Worm (Caenorhabditis elegans) whole organism, mixed stage, embryonic: ENCODE results near the gene tag-131.

Source experiments
- elt-3 ChIP-seq: fragments of 150-350 bp; optimal IDR thresholded peaks from 2 replicates; lab custom pipeline; 2014; ENCODE audit warnings: missing biosample characterization, missing genetic modification characterization
- lin-13 ChIP-seq: fragments of 150-350 bp; optimal IDR thresholded peaks from 2 replicates; lab custom pipeline; 2014; ENCODE audit warnings: missing biosample characterization, missing genetic modification characterization
- mab-5 ChIP-seq: fragments of 150-350 bp; optimal IDR thresholded peaks from 2 replicates; lab custom pipeline; 2014; ENCODE audit warnings: missing biosample characterization, missing genetic modification characterization
- mep-1 ChIP-seq: fragments of 150-350 bp; optimal IDR thresholded peaks from 2 replicates; lab custom pipeline; 2017; ENCODE audit warnings: missing biosample characterization, missing genetic modification reagents, missing genetic modification characterization, inconsistent platforms
- nhr-12 ChIP-seq: fragments of 150-350 bp; optimal IDR thresholded peaks from 2 replicates; lab custom pipeline; 2014; ENCODE audit warnings: missing biosample characterization, missing genetic modification characterization
- nhr-237 ChIP-seq: fragments of 150-350 bp; optimal IDR thresholded peaks from 2 replicates; lab custom pipeline; 2014; ENCODE audit warnings: missing biosample characterization, missing genetic modification characterization
- nhr-76 ChIP-seq: sonication (generic microtip); optimal IDR thresholded peaks from 2 replicates; lab custom pipeline; 2017; ENCODE audit warnings: missing biosample characterization, missing genetic modification characterization
- unc-120 ChIP-seq: sonication (generic microtip); optimal IDR thresholded peaks from 2 replicates; lab custom pipeline; 2017; ENCODE audit warnings: missing genetic modification characterization, missing compliant biosample characterization; ENCODE audit not compliant: poor library complexity, severe bottlenecking
- unc-39 ChIP-seq: fragments of 150-350 bp; optimal IDR thresholded peaks from 2 replicates; lab custom pipeline; 2014; ENCODE audit warnings: missing biosample characterization, missing genetic modification characterization
- unc-62 ChIP-seq: fragments of 150-350 bp; optimal IDR thresholded peaks from 2 replicates; lab custom pipeline; 2014; ENCODE audit warnings: missing biosample characterization, missing genetic modification reagents, missing genetic modification characterization
- zip-8 ChIP-seq: fragments of 150-350 bp; optimal IDR thresholded peaks from 2 replicates; lab custom pipeline; 2014; ENCODE audit warnings: missing biosample characterization, missing genetic modification characterization

- TF ChIP-seq unc-39, result no peak
- no peak for TF ChIP-seq nhr-12 (tag; lab: Kevin White, UChicago)
- TF ChIP-seq unc-62 (GFP tag; lab: Kevin White, UChicago), result no peak
- TF ChIP-seq nhr-76, result no peak
- TF ChIP-seq nhr-237 (tag; lab: Kevin White, UChicago), result no peak
- TF ChIP-seq zip-8 (tag; lab: Kevin White, UChicago), result no peak
- TF ChIP-seq mab-5 (tag; lab: Kevin White, UChicago), result no peak
- TF ChIP-seq mep-1 (tag; lab: Kevin White, UChicago), result no peak
- no peak for TF ChIP-seq unc-120 (tag; lab: Kevin White, UChicago)
- no peak for TF ChIP-seq lin-13
- no peak for TF ChIP-seq elt-3
These were observed 3.0 kb upstream of the tag-131 start for ce11 chrIII:4314502-4314901.
